Worm (Caenorhabditis elegans): Measurements from ENCODE around the gene pssy-2.

pssy-2 gene

DNA sequence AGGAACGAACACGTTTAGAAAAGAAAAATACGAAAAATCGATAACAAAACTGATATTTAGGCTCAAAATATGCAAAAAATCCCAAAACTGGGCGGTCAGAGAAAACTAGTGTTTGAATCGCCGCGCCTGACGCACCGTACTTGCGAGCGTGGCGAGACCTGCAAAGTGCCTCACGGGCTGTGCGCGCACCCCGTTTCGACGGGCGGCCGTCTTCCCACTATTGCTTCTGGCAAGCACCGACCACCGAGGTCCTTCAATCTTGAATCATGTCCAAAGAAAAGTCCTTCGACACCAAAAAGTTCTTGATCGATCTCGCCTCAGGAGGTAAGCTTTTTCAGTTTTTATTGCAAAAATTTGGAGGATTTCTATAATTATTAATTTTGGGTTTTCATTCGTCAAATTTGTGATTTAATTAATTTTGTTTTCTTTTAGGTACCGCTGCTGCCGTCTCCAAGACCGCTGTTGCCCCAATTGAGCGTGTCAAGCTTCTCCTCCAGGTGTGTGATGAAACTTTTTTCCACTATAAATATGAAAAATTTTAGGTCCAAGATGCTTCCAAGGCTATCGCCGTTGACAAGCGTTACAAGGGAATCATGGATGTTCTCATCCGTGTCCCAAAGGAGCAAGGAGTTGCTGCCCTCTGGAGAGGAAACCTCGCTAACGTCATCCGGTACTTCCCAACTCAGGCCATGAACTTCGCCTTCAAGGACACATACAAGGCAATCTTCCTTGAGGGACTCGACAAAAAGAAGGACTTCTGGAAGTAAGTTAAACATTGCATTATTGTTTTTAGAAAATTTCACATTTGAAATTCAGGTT is 8.4 kb upstream of the pssy-2 start, which contains the start of gene ant-1.1 (continued):
- TF ChIP-seq duxl-1 (tag; optimal IDR thresholded peaks at IDR 0.05; ENCODE audit: poor library complexity) (peak; percentile 68), R02D3.7 (tag; optimal IDR thresholded peaks at IDR 0.05) (no peak), gei-8 (GFP tag; optimal IDR thresholded peaks at IDR 0.05) (peak; percentile 56), nhr-11 (tag; optimal IDR thresholded peaks at IDR 0.05) (peak; percentile 89), F44E2.7 (GFP tag; IDR thresholded peaks at IDR 0.05) (no peak), ctbp-1 (GFP tag; IDR thresholded peaks at IDR 0.05) (peak; percentile 75), lin-15B (tag; optimal IDR thresholded peaks at IDR 0.05) (peak; percentile 30), nhr-25 (tag; optimal IDR thresholded peaks at IDR 0.05; ENCODE audit: borderline replicate concordance, insufficient read depth) (peak; percentile 82), fos-1 (tag; optimal IDR thresholded peaks at IDR 0.05) (no peak), egl-43 (GFP tag; IDR thresholded peaks at IDR 0.05) (peak; percentile 88), nhr-102 (tag; optimal IDR thresholded peaks at IDR 0.05) (peak; percentile 84), tra-1 (GFP tag; IDR thresholded peaks at IDR 0.05) (peak; percentile 81), zip-2 (tag; optimal IDR thresholded peaks at IDR 0.05) (no peak), aly-2 (tag; optimal IDR thresholded peaks at IDR 0.05) (no peak), unc-62 (GFP tag; optimal IDR thresholded peaks at IDR 0.05 in 1 of 2) (peak in 1 of 2 experiments; percentile 82), unc-62 (tag; optimal IDR thresholded peaks at IDR 0.05) (no peak), ama-1 (optimal IDR thresholded peaks at IDR 0.05) (peak; percentile 97), ceh-44 (GFP tag; IDR thresholded peaks at IDR 0.05) (peak; percentile 47; the same call in 1 of the 2 replicates), mes-2 (tag; optimal IDR thresholded peaks at IDR 0.05; ENCODE audit: poor library complexity, severe bottlenecking) (peak; percentile 95), ceh-28 (tag; optimal IDR thresholded peaks at IDR 0.05) (peak; percentile 53), dpl-1 (GFP tag; optimal IDR thresholded peaks at IDR 0.05) (peak; percentile 98), ZK337.2 (GFP tag; IDR thresholded peaks at IDR 0.05) (peak; percentile 76), ZK546.5 (tag; optimal IDR thresholded peaks at IDR 0.05) (peak; percentile 50 to 96), ceh-82 (tag; optimal IDR thresholded peaks at IDR 0.05) (no peak), skn-1 (tag; optimal IDR thresholded peaks at IDR 0.05) (no peak), mdt-29 (GFP tag; IDR thresholded peaks at IDR 0.05) (peak; percentile 88), D1046.2 (GFP tag; IDR thresholded peaks at IDR 0.05) (peak; percentile 77; the same call in 1 of the 2 replicates), dmd-6 (GFP tag; IDR thresholded peaks at IDR 0.05) (peak; percentile 89), nhr-28 (tag; optimal IDR thresholded peaks at IDR 0.05) (peak; percentile 52), lir-3 (tag; optimal IDR thresholded peaks at IDR 0.05) (no peak), F10B5.3 (tag; optimal IDR thresholded peaks at IDR 0.05) (peak; percentile 70), nhr-41 (GFP tag; IDR thresholded peaks at IDR 0.05) (no peak; the same call in 1 of the 2 replicates), ceh-32 (tag; optimal IDR thresholded peaks at IDR 0.05; ENCODE audit: poor library complexity) (no peak), unc-39 (tag; optimal IDR thresholded peaks at IDR 0.05) (no peak), lim-7 (GFP tag; IDR thresholded peaks at IDR 0.05) (peak; percentile 64; the same call in 1 of the 2 replicates), egl-27 (tag; optimal IDR thresholded peaks at IDR 0.05) (no peak), mep-1 (tag; optimal IDR thresholded peaks at IDR 0.05) (peak; percentile 94), fkh-10 (GFP tag; optimal IDR thresholded peaks at IDR 0.05) (peak; percentile 64), lsy-2 (tag; optimal IDR thresholded peaks at IDR 0.05) (peak; percentile 98 to 99), set-16 (GFP tag; IDR thresholded peaks at IDR 0.05) (peak; percentile 95), T20F7.1 (GFP tag; optimal IDR thresholded peaks at IDR 0.05) (peak; percentile 86), hlh-11 (tag; optimal IDR thresholded peaks at IDR 0.05) (peak; percentile 94), Y48G9A.11 (GFP tag; IDR thresholded peaks at IDR 0.05) (peak; percentile 47; the same call in 1 of the 2 replicates), spr-3 (GFP tag; optimal IDR thresholded peaks at IDR 0.05) (peak; percentile 70), aha-1 (tag) (peak; percentile 99), ztf-7 (tag; optimal IDR thresholded peaks at IDR 0.05) (peak; percentile 6), mxl-2 (GFP tag; conservative IDR thresholded peaks at IDR 0.05) (no peak), dmd-8 (GFP tag; IDR thresholded peaks at IDR 0.05) (no peak), F49E8.2 (tag; optimal IDR thresholded peaks at IDR 0.05; ENCODE audit: borderline replicate concordance) (no peak), tag-97 (GFP tag; IDR thresholded peaks at IDR 0.05) (no peak)
